Worm (Caenorhabditis elegans) whole organism, early embryonic: Measurements from ENCODE around the gene C01G5.5.

Experiments used
- B0310.2 ChIP-seq: sonication (generic microtip); optimal IDR thresholded peaks from 2 replicates; lab custom pipeline; 2016; ENCODE audit warnings: mild to moderate bottlenecking, missing genetic modification characterization, missing compliant biosample characterization
- hmg-4 ChIP-seq: fragments of 200-800 bp; sonication (Bioruptor generic); optimal IDR thresholded peaks from 2 replicates; lab custom pipeline; 2018; ENCODE audit warnings: mild to moderate bottlenecking, missing genetic modification characterization, missing compliant biosample characterization
- scrt-1 ChIP-seq: fragments of 200-800 bp; sonication (Bioruptor generic); IDR thresholded peaks from 2 replicates; pipeline ENCODE4 v1.3.6; 2022; ENCODE audit warnings: missing genetic modification characterization, missing compliant biosample characterization
- tbx-11 ChIP-seq: fragments of 200-800 bp; sonication (Bioruptor generic); IDR thresholded peaks from 2 replicates; pipeline ENCODE4 v1.3.6; 2022; ENCODE audit warnings: missing genetic modification characterization, missing compliant biosample characterization
- tbx-37 ChIP-seq: fragments of 200-800 bp; sonication (Bioruptor generic); conservative IDR thresholded peaks from 2 replicates; pipeline ENCODE4 v1.3.6; 2022; ENCODE audit warnings: missing genetic modification reagents, missing genetic modification characterization, missing compliant biosample characterization

DNA sequence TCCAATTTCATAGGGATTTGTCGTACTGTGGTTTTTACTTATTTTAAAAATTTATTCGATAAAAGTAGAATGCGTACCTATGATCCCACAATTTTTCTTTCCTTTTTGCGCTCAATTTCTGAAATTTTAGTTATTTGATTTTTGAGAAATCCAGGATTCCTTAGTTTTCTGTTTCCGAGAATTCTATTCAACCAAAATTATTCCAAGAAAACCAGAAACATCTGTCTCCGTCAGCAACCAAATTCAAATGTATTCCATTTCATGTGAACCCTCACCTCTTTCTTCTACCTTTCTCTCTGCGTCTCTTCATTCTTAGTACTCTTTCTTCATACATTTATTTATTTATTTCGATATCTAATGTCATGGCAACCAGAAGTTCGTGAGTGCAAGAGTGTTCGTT, 12.6 kb upstream of the C01G5.5 start:
- TF ChIP-seq tbx-37 (GFP tag; lab: Robert Waterston, UW) = no peak
- no peak for TF ChIP-seq B0310.2 (tag; lab: Kevin White, UChicago)
- TF ChIP-seq scrt-1 (GFP tag; lab: Robert Waterston, UW) = no peak
- no peak for TF ChIP-seq tbx-11
- TF ChIP-seq hmg-4 (GFP tag; lab: Kevin White, UChicago) = no peak
